Worm (Caenorhabditis elegans) whole organism, L4 larva: ENCODE measurements around the gene cdd-1.

ENCODE experiments used
- R02D3.7 ChIP-seq: fragments of 150-350 bp; sonication (generic microtip); optimal IDR thresholded peaks from 3 replicates; lab custom pipeline; 2014; ENCODE audit warnings: missing biosample characterization, missing genetic modification characterization
- ama-1 ChIP-seq: fragments of 150-350 bp; optimal IDR thresholded peaks from 2 replicates; lab custom pipeline; 2014; ENCODE audit warnings: inconsistent platforms, mixed read lengths
- ceh-82 ChIP-seq: sonication (generic microtip); optimal IDR thresholded peaks from 2 replicates; lab custom pipeline; 2017; ENCODE audit warnings: missing biosample characterization, missing genetic modification characterization
- fkh-10 ChIP-seq: fragments of 150-350 bp; optimal IDR thresholded peaks from 2 replicates; lab custom pipeline; 2014; ENCODE audit warnings: missing biosample characterization, missing genetic modification reagents, missing genetic modification characterization
- lin-13 ChIP-seq: fragments of 150-350 bp; optimal IDR thresholded peaks from 2 replicates; lab custom pipeline; 2014; ENCODE audit warnings: missing biosample characterization, missing genetic modification reagents, missing genetic modification characterization
- nhr-25 ChIP-seq: sonication (generic microtip); optimal IDR thresholded peaks from 2 replicates; lab custom pipeline; 2017; ENCODE audit warnings: missing genetic modification characterization, mild to moderate bottlenecking, missing compliant biosample characterization, antibody characterized with exemption, moderate library complexity, borderline replicate concordance; ENCODE audit not compliant: insufficient read depth
- nhr-28 ChIP-seq: fragments of 150-350 bp; optimal IDR thresholded peaks from 2 replicates; lab custom pipeline; 2014; ENCODE audit warnings: missing biosample characterization, missing genetic modification characterization
- nhr-41 ChIP-seq: fragments of 200-800 bp; sonication (Bioruptor generic); IDR thresholded peaks from 2 replicates; pipeline ENCODE4 v1.3.6; 2022; ENCODE audit warnings: missing genetic modification reagents, missing genetic modification characterization, missing compliant biosample characterization
- snpc-1.2 ChIP-seq: fragments of 200-800 bp; sonication (Bioruptor generic); IDR thresholded peaks from 2 replicates; pipeline ENCODE4 v1.3.6; 2022; ENCODE audit warnings: missing genetic modification reagents, missing genetic modification characterization, missing compliant biosample characterization
- tag-97 ChIP-seq: fragments of 200-800 bp; sonication (Bioruptor generic); IDR thresholded peaks from 2 replicates; pipeline ENCODE4 v1.3.6; 2022; ENCODE audit warnings: missing genetic modification characterization, missing compliant biosample characterization

DNA sequence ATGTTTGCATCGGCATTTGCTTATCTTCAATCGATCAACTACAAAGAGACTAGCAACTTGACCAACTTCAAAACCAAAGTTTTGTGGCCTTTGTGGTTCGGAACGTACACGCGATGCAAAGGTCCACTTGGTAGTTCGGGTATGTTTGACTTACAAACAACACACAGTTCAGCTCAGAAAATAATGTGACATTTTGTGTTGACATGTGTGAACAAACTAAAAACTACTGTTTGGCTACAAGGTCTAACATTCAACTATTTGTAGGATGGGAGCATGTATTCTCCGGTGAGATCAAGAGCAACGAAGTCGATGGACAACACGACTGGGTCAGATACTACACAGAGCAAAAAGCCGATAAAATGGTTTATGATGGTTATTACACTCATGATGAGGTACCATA lies 36.1 kb upstream of the cdd-1 start:
- TF ChIP-seq lin-13 (GFP tag; lab: Kevin White, UChicago) (no peak), nhr-41 (no peak), nhr-25 (tag; lab: Kevin White, UChicago) (no peak), nhr-28 (peak; percentile 53), fkh-10 (GFP tag; lab: Kevin White, UChicago) (no peak), ama-1 (lab: Kevin White, UChicago) (no peak), ceh-82 (tag; lab: Kevin White, UChicago) (no peak), snpc-1.2 (GFP tag; lab: Robert Waterston, UW) (no peak), tag-97 (no peak), R02D3.7 (tag; lab: Kevin White, UChicago) (no peak)
